Fruit fly (Drosophila melanogaster) whole organism, embryonic: ENCODE measurements around the gene RAF2.

Source experiments
- CG11696 ChIP-seq: fragments of 200-800 bp; sonication (Bioruptor generic); IDR thresholded peaks from 2 replicates; pipeline ENCODE4 v1.3.6; 2022; ENCODE audit warnings: missing biosample characterization, missing genetic modification characterization
- CG12744 ChIP-seq: fragments of 200-800 bp; sonication (Bioruptor generic); optimal IDR thresholded peaks from 2 replicates; lab custom pipeline; 2016; ENCODE audit warnings: missing biosample characterization, missing genetic modification characterization
- CG3838 ChIP-seq: fragments of 200-800 bp; sonication (Bioruptor generic); optimal IDR thresholded peaks from 3 replicates; lab custom pipeline; 2016; ENCODE audit warnings: missing biosample characterization, missing genetic modification characterization
- CG8089 ChIP-seq: fragments of 200-800 bp; sonication (Bioruptor generic); optimal IDR thresholded peaks from 3 replicates; lab custom pipeline; 2016; ENCODE audit warnings: missing biosample characterization, missing genetic modification characterization
- Camta ChIP-seq: fragments of 200-800 bp; sonication (Bioruptor generic); optimal IDR thresholded peaks from 2 replicates; lab custom pipeline; 2016; ENCODE audit warnings: missing biosample characterization, missing genetic modification characterization
- Dek ChIP-seq: fragments of 200-800 bp; sonication (Bioruptor generic); optimal IDR thresholded peaks from 3 replicates; lab custom pipeline; 2019; ENCODE audit warnings: missing biosample characterization, mild to moderate bottlenecking, missing genetic modification characterization, moderate library complexity
- Rfx ChIP-seq: fragments of 200-800 bp; sonication (Bioruptor generic); IDR thresholded peaks from 2 replicates; pipeline ENCODE4 v1.3.6; 2022; ENCODE audit warnings: missing biosample characterization, missing genetic modification characterization
- gsb-n ChIP-seq: fragments of 200-800 bp; sonication (Bioruptor generic); optimal IDR thresholded peaks from 3 replicates; lab custom pipeline; 2018; ENCODE audit warnings: missing biosample characterization, mild to moderate bottlenecking, missing genetic modification characterization
- luna ChIP-seq: fragments of 200-800 bp; sonication (Bioruptor generic); optimal IDR thresholded peaks from 2 replicates; lab custom pipeline; 2016; ENCODE audit warnings: missing biosample characterization, missing genetic modification characterization
- pfk ChIP-seq: fragments of 200-800 bp; sonication (Bioruptor generic); optimal IDR thresholded peaks from 2 replicates; lab custom pipeline; 2018; ENCODE audit warnings: missing biosample characterization, mild to moderate bottlenecking, missing genetic modification characterization, moderate library complexity
- pho ChIP-seq: fragments of 200-800 bp; sonication (Bioruptor generic); optimal IDR thresholded peaks from 2 replicates; lab custom pipeline; 2016; ENCODE audit warnings: missing biosample characterization, missing genetic modification characterization
- ttk ChIP-seq: fragments of 200-800 bp; sonication (Bioruptor generic); IDR thresholded peaks from 2 replicates; pipeline ENCODE4 v2.1.2; 2022; ENCODE audit warnings: missing biosample characterization, missing genetic modification characterization

DNA sequence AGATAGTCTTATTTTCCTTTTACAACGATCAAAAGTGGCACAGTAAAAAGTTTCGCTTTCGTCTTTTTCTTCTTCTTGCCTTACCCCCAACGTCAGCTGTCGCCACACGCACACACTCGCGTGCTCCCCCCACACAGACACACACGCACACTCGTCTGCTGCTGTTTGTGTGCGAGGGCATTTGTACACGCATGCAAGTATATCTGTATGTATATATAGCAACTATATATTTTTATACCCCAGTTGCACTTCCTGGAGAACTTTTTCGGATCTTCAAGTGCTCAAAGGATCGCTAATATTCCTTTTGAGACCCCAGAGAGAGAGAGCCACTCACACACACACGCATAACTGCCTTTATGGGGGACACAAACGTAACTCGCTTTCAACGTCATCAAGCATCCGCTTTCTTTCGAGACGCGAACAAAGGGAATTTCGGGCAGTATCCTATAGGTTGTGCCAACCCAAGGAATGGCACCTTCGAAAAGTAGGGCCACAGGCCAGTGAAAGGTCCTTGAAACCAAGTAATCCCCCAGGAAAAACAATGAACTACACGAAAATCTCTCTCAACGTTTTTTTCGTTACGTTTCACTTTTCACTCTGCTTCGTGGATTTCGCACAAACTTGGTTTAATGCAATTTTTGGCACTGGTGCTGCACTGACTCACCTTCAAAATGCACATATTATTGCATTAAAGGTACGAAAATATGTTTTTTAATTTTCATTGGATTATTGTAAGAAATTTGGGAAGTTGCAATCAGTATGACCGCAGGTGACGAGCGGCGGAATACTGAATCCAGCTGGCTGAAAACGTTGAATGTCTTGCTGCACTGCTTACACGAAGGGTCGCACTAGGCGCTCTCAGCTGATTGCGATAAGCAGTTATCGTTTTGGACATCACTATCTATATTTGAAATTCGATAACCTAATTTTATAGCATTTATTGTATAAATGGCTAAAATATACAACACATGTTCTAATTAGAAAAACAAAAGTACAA is 8.1 kb upstream of the RAF2 start, which contains the start of gene roq:
- TF ChIP-seq pfk (GFP tag; lab: Kevin White, UChicago) (no peak), CG12744 (no peak), gsb-n (tag; lab: Kevin White, UChicago) (no peak), CG8089 (GFP tag; lab: Kevin White, UChicago) (no peak), Rfx (GFP tag; lab: Robert Waterston, UW) (no peak), CG11696 (GFP tag; lab: Robert Waterston, UW) (no peak), ttk (GFP tag; lab: Robert Waterston, UW) (no peak), Camta (GFP tag; lab: Kevin White, UChicago) (no peak), pho (GFP tag; lab: Kevin White, UChicago) (no peak), Dek (tag; lab: Kevin White, UChicago) (no peak), luna (no peak), CG3838 (GFP tag; lab: Kevin White, UChicago) (no peak)
